Fruit fly (Drosophila melanogaster) whole organism, adult: Measurements from ENCODE around the gene U4-U6-60K.

Experiments used
- CG11617 ChIP-seq: fragments of 200-800 bp; sonication (Bioruptor generic); optimal IDR thresholded peaks from 2 replicates; lab custom pipeline; 2017; ENCODE audit warnings: mild to moderate bottlenecking, missing biosample characterization, missing genetic modification reagents, missing genetic modification characterization
- CG12768 ChIP-seq: fragments of 200-800 bp; sonication (Bioruptor generic); optimal IDR thresholded peaks from 2 replicates; lab custom pipeline; 2017; ENCODE audit warnings: missing biosample characterization, missing genetic modification characterization, mild to moderate bottlenecking, moderate library complexity, missing genetic modification reagents
- CG14711 ChIP-seq: fragments of 200-800 bp; sonication (Bioruptor generic); optimal IDR thresholded peaks from 2 replicates; lab custom pipeline; 2018; ENCODE audit warnings: missing biosample characterization, mild to moderate bottlenecking, missing genetic modification characterization, moderate library complexity
- CG1620 ChIP-seq: fragments of 200-800 bp; sonication (Bioruptor generic); optimal IDR thresholded peaks from 2 replicates; lab custom pipeline; 2016; ENCODE audit warnings: missing biosample characterization, missing genetic modification characterization
- CG33017 ChIP-seq: fragments of 200-800 bp; sonication (Bioruptor generic); optimal IDR thresholded peaks from 2 replicates; lab custom pipeline; 2018; ENCODE audit warnings: missing biosample characterization, mild to moderate bottlenecking, missing genetic modification characterization, moderate library complexity
- CG5204 ChIP-seq: fragments of 200-800 bp; sonication (Bioruptor generic); optimal IDR thresholded peaks from 2 replicates; lab custom pipeline; 2016; ENCODE audit warnings: missing biosample characterization, missing genetic modification characterization
- CG7045 ChIP-seq: fragments of 200-800 bp; sonication (Bioruptor generic); optimal IDR thresholded peaks from 2 replicates; lab custom pipeline; 2017; ENCODE audit warnings: missing biosample characterization, mild to moderate bottlenecking, missing genetic modification characterization
- CG7101 ChIP-seq: fragments of 200-800 bp; sonication (Bioruptor generic); optimal IDR thresholded peaks from 2 replicates; lab custom pipeline; 2018; ENCODE audit warnings: missing biosample characterization, mild to moderate bottlenecking, missing genetic modification characterization, moderate library complexity
- Clk ChIP-seq: fragments of 200-800 bp; sonication (Bioruptor generic); optimal IDR thresholded peaks from 2 replicates; lab custom pipeline; 2017; ENCODE audit warnings: missing biosample characterization, missing genetic modification characterization
- Crg-1 ChIP-seq: fragments of 200-800 bp; sonication (Bioruptor generic); optimal IDR thresholded peaks from 2 replicates; lab custom pipeline; 2016; ENCODE audit warnings: missing biosample characterization, missing genetic modification characterization
- Hr96 ChIP-seq: fragments of 200-800 bp; sonication (Bioruptor generic); optimal IDR thresholded peaks from 2 replicates; lab custom pipeline; 2016; ENCODE audit warnings: missing biosample characterization, missing genetic modification characterization
- Mnt ChIP-seq: fragments of 200-800 bp; sonication (Bioruptor generic); optimal IDR thresholded peaks from 2 replicates; lab custom pipeline; 2016; ENCODE audit warnings: missing biosample characterization, mild to moderate bottlenecking, missing genetic modification characterization
- bab1 ChIP-seq: fragments of 200-800 bp; sonication (Bioruptor generic); optimal IDR thresholded peaks from 3 replicates; lab custom pipeline; 2019; ENCODE audit warnings: missing biosample characterization, mild to moderate bottlenecking, missing genetic modification characterization, moderate library complexity
- cic ChIP-seq: fragments of 200-800 bp; sonication (Bioruptor generic); optimal IDR thresholded peaks from 2 replicates; lab custom pipeline; 2017; ENCODE audit warnings: missing biosample characterization, mild to moderate bottlenecking, missing genetic modification characterization, moderate library complexity
- cnc ChIP-seq, 2 experiments: fragments of >200 bp; optimal IDR thresholded peaks; 2 replicates each; lab custom pipeline; 2017
- kay ChIP-seq: fragments of 200-800 bp; sonication (Bioruptor generic); peaks from one replicate; lab custom pipeline; 2016; ENCODE audit warnings: missing biosample characterization, missing genetic modification characterization, borderline replicate concordance
- ovo ChIP-seq: fragments of 200-800 bp; sonication (Bioruptor generic); optimal IDR thresholded peaks from 2 replicates; lab custom pipeline; 2016; ENCODE audit warnings: missing biosample characterization, missing genetic modification characterization
- pad ChIP-seq: fragments of 200-800 bp; sonication (Bioruptor generic); optimal IDR thresholded peaks from 3 replicates; lab custom pipeline; 2017; ENCODE audit warnings: missing biosample characterization, missing genetic modification characterization, mild to moderate bottlenecking, moderate library complexity, missing genetic modification reagents
- tj ChIP-seq: fragments of 200-800 bp; sonication (Bioruptor generic); optimal IDR thresholded peaks from 3 replicates; lab custom pipeline; 2017; ENCODE audit warnings: missing biosample characterization, mild to moderate bottlenecking, missing genetic modification characterization, moderate library complexity
- toe ChIP-seq: fragments of 200-800 bp; sonication (Bioruptor generic); optimal IDR thresholded peaks from 2 replicates; lab custom pipeline; 2016; ENCODE audit warnings: missing biosample characterization, missing genetic modification characterization

The U4-U6-60K gene

dm6 chr3L:17496871-17497492, 16.7 kb downstream of the U4-U6-60K start:
- TF ChIP-seq CG14711 (tag; lab: Kevin White, UChicago) (no peak), tj (GFP tag; lab: Kevin White, UChicago) (no peak), cic (no peak), CG33017 (tag; lab: Kevin White, UChicago) (no peak)

DNA sequence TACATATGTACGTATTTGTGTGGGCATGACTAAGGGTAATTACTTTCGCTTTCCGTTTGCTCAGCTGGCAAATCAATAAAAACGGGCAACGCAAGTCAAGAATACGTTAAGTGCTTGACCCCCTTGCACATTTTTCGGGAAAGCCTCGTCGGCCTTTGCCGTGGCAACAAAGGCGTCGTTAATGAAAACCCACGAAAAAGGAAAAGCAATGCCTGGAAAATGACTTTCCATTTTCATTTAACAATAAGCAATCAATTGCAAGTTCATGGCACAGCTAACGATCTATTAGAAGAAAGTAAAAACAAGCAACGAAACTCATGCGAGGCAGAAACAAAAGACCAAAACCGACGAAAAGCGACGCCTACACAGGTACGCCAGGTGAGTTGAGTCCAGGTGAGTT, 17.7 kb downstream of the U4-U6-60K start:
- TF ChIP-seq CG14711 (tag; lab: Kevin White, UChicago) (no peak), toe (no peak), CG5204 (GFP tag; lab: Kevin White, UChicago) (no peak), cic (no peak), CG7101 (tag; lab: Kevin White, UChicago) (no peak), Mnt (no peak), CG33017 (tag; lab: Kevin White, UChicago) (no peak), bab1 (GFP tag; lab: Kevin White, UChicago) (no peak), CG7045 (no peak), Hr96 (GFP tag; lab: Kevin White, UChicago) (no peak), CG1620 (no peak), kay (GFP tag; lab: Kevin White, UChicago) (no peak), Clk (no peak)

- no peak for TF ChIP-seq CG11617
- TF ChIP-seq CG7045: no peak
- TF ChIP-seq pad (GFP tag; lab: Kevin White, UChicago): no peak
Measured at dm6 chr3L:17495266-17495961, 18.3 kb downstream of the U4-U6-60K start.

dm6 chr3L:17494541-17494940, 19.2 kb downstream of the U4-U6-60K start, which contains the start of gene edin:
TSS of gene edin (plus strand) at chr3L:17494880.
- TF ChIP-seq bab1 (GFP tag; lab: Kevin White, UChicago) (no peak), Hr96 (GFP tag; lab: Kevin White, UChicago) (no peak), CG11617 (no peak), tj (GFP tag; lab: Kevin White, UChicago) (no peak), CG7045 (no peak), CG12768 (GFP tag; lab: Kevin White, UChicago) (no peak), pad (GFP tag; lab: Kevin White, UChicago) (no peak), kay (GFP tag; lab: Kevin White, UChicago) (no peak), CG33017 (tag; lab: Kevin White, UChicago) (no peak), Clk (no peak), ovo (GFP tag; lab: Kevin White, UChicago) (no peak), toe (no peak)

- TF ChIP-seq CG1620 (no peak), CG7045 (no peak), tj (GFP tag; lab: Kevin White, UChicago) (no peak), Mnt (no peak), toe (no peak), kay (GFP tag; lab: Kevin White, UChicago) (no peak), ovo (GFP tag; lab: Kevin White, UChicago) (no peak), CG33017 (tag; lab: Kevin White, UChicago) (no peak), CG12768 (GFP tag; lab: Kevin White, UChicago) (no peak), Crg-1 (GFP tag; lab: Kevin White, UChicago) (no peak), cic (no peak), CG7101 (tag; lab: Kevin White, UChicago) (no peak), bab1 (GFP tag; lab: Kevin White, UChicago) (no peak), cnc (optimal IDR thresholded peaks at IDR 0.05; lab: Kevin White, UChicago) (no peak), pad (GFP tag; lab: Kevin White, UChicago) (no peak), CG5204 (GFP tag; lab: Kevin White, UChicago) (no peak), CG11617 (no peak), Clk (no peak), CG14711 (tag; lab: Kevin White, UChicago) (no peak), Hr96 (GFP tag; lab: Kevin White, UChicago) (no peak)
Measured at dm6 chr3L:17493807-17494404, 19.8 kb downstream of the U4-U6-60K start.

DNA sequence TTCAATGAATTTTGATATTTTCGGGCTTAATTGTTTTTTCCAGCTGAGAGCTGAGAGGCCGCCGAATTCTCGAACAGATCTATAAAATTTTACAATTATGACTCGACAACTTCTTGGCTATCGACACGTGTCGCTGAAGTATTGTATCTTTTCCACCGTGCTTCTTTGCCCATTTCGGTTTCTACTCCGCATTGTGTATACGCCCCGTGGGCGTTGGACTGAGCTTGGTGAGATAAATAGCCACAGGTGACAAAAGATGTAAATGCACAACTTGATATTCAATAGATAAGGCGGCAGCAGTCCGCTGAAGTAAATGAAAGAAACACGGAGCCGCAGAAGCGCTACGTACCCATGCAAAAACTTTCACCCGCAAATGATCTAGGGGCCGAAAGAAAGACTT, 20.5 kb downstream of the U4-U6-60K start:
- TF ChIP-seq kay (GFP tag; lab: Kevin White, UChicago): no peak
- no peak for TF ChIP-seq tj (GFP tag; lab: Kevin White, UChicago)
- TF ChIP-seq bab1 (GFP tag; lab: Kevin White, UChicago): no peak
- no peak for TF ChIP-seq ovo (GFP tag; lab: Kevin White, UChicago)

dm6 chr3L:17491646-17492045, 22.1 kb downstream of the U4-U6-60K start:
- TF ChIP-seq CG33017 (tag; lab: Kevin White, UChicago): no peak
- TF ChIP-seq CG1620: no peak
- no peak for TF ChIP-seq CG14711 (tag; lab: Kevin White, UChicago)
- TF ChIP-seq toe: no peak
- no peak for TF ChIP-seq tj (GFP tag; lab: Kevin White, UChicago)
- no peak for TF ChIP-seq bab1 (GFP tag; lab: Kevin White, UChicago)
- TF ChIP-seq pad (GFP tag; lab: Kevin White, UChicago): no peak
- no peak for TF ChIP-seq Crg-1 (GFP tag; lab: Kevin White, UChicago)
- TF ChIP-seq cic: no peak
- no peak for TF ChIP-seq CG11617
- no peak for TF ChIP-seq CG12768 (GFP tag; lab: Kevin White, UChicago)
- TF ChIP-seq ovo (GFP tag; lab: Kevin White, UChicago): no peak
- TF ChIP-seq Mnt: no peak
- TF ChIP-seq CG7045: no peak
- no peak for TF ChIP-seq CG7101 (tag; lab: Kevin White, UChicago)
- TF ChIP-seq Clk: no peak
- no peak for TF ChIP-seq kay (GFP tag; lab: Kevin White, UChicago)
